Fruit fly (Drosophila melanogaster) whole organism, embryonic: ENCODE measurements around the gene neur.

ENCODE experiments used
- Aef1 ChIP-seq: fragments of 200-800 bp; sonication (Bioruptor generic); IDR thresholded peaks from 3 replicates; pipeline ENCODE4 v1.3.6; 2022; ENCODE audit warnings: missing biosample characterization, missing genetic modification characterization
- Blimp-1 ChIP-seq: fragments of 200-800 bp; sonication (Bioruptor generic); optimal IDR thresholded peaks from 3 replicates; lab custom pipeline; 2018; ENCODE audit warnings: missing biosample characterization, missing genetic modification characterization, mild to moderate bottlenecking, moderate library complexity, missing genetic modification reagents
- CG11456 ChIP-seq: fragments of 200-800 bp; sonication (Bioruptor generic); IDR thresholded peaks from 3 replicates; pipeline ENCODE4 v1.3.6; 2022; ENCODE audit warnings: missing biosample characterization, missing genetic modification characterization
- CG11504 ChIP-seq: fragments of 200-800 bp; sonication (Bioruptor generic); optimal IDR thresholded peaks from 3 replicates; lab custom pipeline; 2019; ENCODE audit warnings: missing biosample characterization, mild to moderate bottlenecking, missing genetic modification characterization, moderate library complexity
- CG1233 ChIP-seq: fragments of 200-800 bp; sonication (Bioruptor generic); optimal IDR thresholded peaks from 4 replicates; lab custom pipeline; 2018; ENCODE audit warnings: missing biosample characterization, mild to moderate bottlenecking, missing genetic modification characterization
- CG14014 ChIP-seq: fragments of 200-800 bp; sonication (Bioruptor generic); IDR thresholded peaks from 2 replicates; pipeline ENCODE4 v1.3.6; 2022; ENCODE audit warnings: missing biosample characterization, missing genetic modification characterization
- CG14860 ChIP-seq: fragments of 200-800 bp; sonication (Bioruptor generic); IDR thresholded peaks from 3 replicates; pipeline ENCODE4 v1.3.6; 2022; ENCODE audit warnings: missing biosample characterization, missing genetic modification characterization; ENCODE audit not compliant: partially characterized antibody
- CG16815 ChIP-seq: fragments of 200-800 bp; sonication (Bioruptor generic); optimal IDR thresholded peaks from 3 replicates; lab custom pipeline; 2017; ENCODE audit warnings: missing biosample characterization, mild to moderate bottlenecking, missing genetic modification characterization
- CG18011 ChIP-seq: fragments of 200-800 bp; sonication (Bioruptor generic); optimal IDR thresholded peaks from 2 replicates; lab custom pipeline; 2017; ENCODE audit warnings: missing biosample characterization, missing genetic modification characterization, mild to moderate bottlenecking, moderate library complexity, missing genotype
- CG18619 ChIP-seq: fragments of 200-800 bp; sonication (Bioruptor generic); optimal IDR thresholded peaks from 3 replicates; lab custom pipeline; 2017; ENCODE audit warnings: missing biosample characterization, mild to moderate bottlenecking, missing genetic modification characterization
- CG31388 ChIP-seq: fragments of 200-800 bp; sonication (Bioruptor generic); optimal IDR thresholded peaks from 2 replicates; lab custom pipeline; 2016; ENCODE audit warnings: missing biosample characterization, missing genetic modification characterization
- CG32532 ChIP-seq: fragments of 200-800 bp; sonication (Bioruptor generic); IDR thresholded peaks from 2 replicates; pipeline ENCODE4 v1.3.6; 2022; ENCODE audit warnings: missing biosample characterization, missing genetic modification characterization
- CG4360 ChIP-seq: fragments of 200-800 bp; sonication (Bioruptor generic); IDR thresholded peaks from 2 replicates; pipeline ENCODE4 v1.3.6; 2022; ENCODE audit warnings: missing biosample characterization, missing genetic modification characterization
- CG7357 ChIP-seq: fragments of 200-800 bp; sonication (Bioruptor generic); IDR thresholded peaks from 3 replicates; pipeline ENCODE4 v1.3.6; 2022; ENCODE audit warnings: missing biosample characterization, missing genetic modification characterization
- CG8359 ChIP-seq: fragments of 200-800 bp; sonication (Bioruptor generic); optimal IDR thresholded peaks from 2 replicates; lab custom pipeline; 2017; ENCODE audit warnings: missing biosample characterization, mild to moderate bottlenecking, missing genetic modification characterization, borderline replicate concordance
- CG9437 ChIP-seq: fragments of 200-800 bp; sonication (Bioruptor generic); optimal IDR thresholded peaks from 2 replicates; lab custom pipeline; 2018; ENCODE audit warnings: missing biosample characterization, mild to moderate bottlenecking, missing genetic modification characterization
- CG9797 ChIP-seq: fragments of 200-800 bp; sonication (Bioruptor generic); optimal IDR thresholded peaks from 3 replicates; lab custom pipeline; 2018; ENCODE audit warnings: missing biosample characterization, mild to moderate bottlenecking, missing genetic modification characterization
- CG9876 ChIP-seq: fragments of 200-800 bp; sonication (Bioruptor generic); optimal IDR thresholded peaks from 2 replicates; lab custom pipeline; 2016; ENCODE audit warnings: missing biosample characterization, missing genetic modification characterization
- Dp ChIP-seq: fragments of 200-800 bp; sonication (Bioruptor generic); optimal IDR thresholded peaks from 2 replicates; lab custom pipeline; 2018; ENCODE audit warnings: missing biosample characterization, mild to moderate bottlenecking, missing genetic modification characterization, moderate library complexity
- E2f1 ChIP-seq: fragments of 200-800 bp; sonication (Bioruptor generic); IDR thresholded peaks from 2 replicates; pipeline ENCODE4 v1.3.6; 2022; ENCODE audit warnings: missing biosample characterization, missing genetic modification characterization
- E2f2 ChIP-seq: fragments of 200-800 bp; sonication (Bioruptor generic); IDR thresholded peaks from 2 replicates; pipeline ENCODE4 v1.3.6; 2022; ENCODE audit warnings: missing biosample characterization, missing genetic modification characterization
- ERR ChIP-seq: fragments of 200-800 bp; sonication (Bioruptor generic); optimal IDR thresholded peaks from 2 replicates; lab custom pipeline; 2016; ENCODE audit warnings: missing biosample characterization, missing genetic modification characterization
- Fer2 ChIP-seq: fragments of 200-800 bp; sonication (Bioruptor generic); optimal IDR thresholded peaks from 2 replicates; lab custom pipeline; 2018; ENCODE audit warnings: missing biosample characterization, mild to moderate bottlenecking, missing genetic modification characterization, moderate library complexity
- Fer3 ChIP-seq: fragments of 200-800 bp; sonication (Bioruptor generic); optimal IDR thresholded peaks from 2 replicates; lab custom pipeline; 2018; ENCODE audit warnings: missing biosample characterization, mild to moderate bottlenecking, missing genetic modification characterization, moderate library complexity
- Gsc ChIP-seq: fragments of 200-800 bp; sonication (Bioruptor generic); IDR thresholded peaks from 2 replicates; pipeline ENCODE4 v1.3.6; 2022; ENCODE audit warnings: missing biosample characterization, missing genetic modification characterization
- HLHmδ ChIP-seq: fragments of 200-800 bp; sonication (Bioruptor generic); optimal IDR thresholded peaks from 2 replicates; lab custom pipeline; 2018; ENCODE audit warnings: missing biosample characterization, mild to moderate bottlenecking, missing genetic modification characterization, moderate library complexity
- NK7.1 ChIP-seq: fragments of 200-800 bp; sonication (Bioruptor generic); optimal IDR thresholded peaks from 3 replicates; lab custom pipeline; 2016; ENCODE audit warnings: missing biosample characterization, missing genetic modification characterization
- Neu2 ChIP-seq: fragments of 200-800 bp; sonication (Bioruptor generic); optimal IDR thresholded peaks from 3 replicates; lab custom pipeline; 2016; ENCODE audit warnings: missing biosample characterization, missing genetic modification characterization, borderline replicate concordance
- Nf-YB ChIP-seq: fragments of 200-800 bp; sonication (Bioruptor generic); optimal IDR thresholded peaks from 3 replicates; lab custom pipeline; 2019; ENCODE audit warnings: missing biosample characterization, mild to moderate bottlenecking, missing genetic modification characterization, moderate library complexity
- Oli ChIP-seq: fragments of 200-800 bp; sonication (Bioruptor generic); optimal IDR thresholded peaks from 2 replicates; lab custom pipeline; 2018; ENCODE audit warnings: missing biosample characterization, mild to moderate bottlenecking, missing genetic modification characterization, moderate library complexity
- Ptx1 ChIP-seq: fragments of 200-800 bp; sonication (Bioruptor generic); IDR thresholded peaks from 2 replicates; pipeline ENCODE4 v1.3.6; 2022; ENCODE audit warnings: missing biosample characterization, missing genetic modification characterization
- Rfx ChIP-seq: fragments of 200-800 bp; sonication (Bioruptor generic); IDR thresholded peaks from 2 replicates; pipeline ENCODE4 v1.3.6; 2022; ENCODE audit warnings: missing biosample characterization, missing genetic modification characterization
- Side ChIP-seq: fragments of 200-800 bp; sonication (Bioruptor generic); optimal IDR thresholded peaks from 2 replicates; lab custom pipeline; 2016; ENCODE audit warnings: missing biosample characterization, missing genetic modification characterization
- Sry-β ChIP-seq: fragments of 200-800 bp; sonication (Bioruptor generic); optimal IDR thresholded peaks from 2 replicates; lab custom pipeline; 2018; ENCODE audit warnings: missing biosample characterization, mild to moderate bottlenecking, missing genetic modification characterization, moderate library complexity
- Vsx1 ChIP-seq: fragments of 200-800 bp; sonication (Bioruptor generic); optimal IDR thresholded peaks from 2 replicates; lab custom pipeline; 2017; ENCODE audit warnings: missing biosample characterization, mild to moderate bottlenecking, missing genetic modification characterization, missing genetic modification reagents
- ab ChIP-seq: fragments of 200-800 bp; sonication (Bioruptor generic); optimal IDR thresholded peaks from 2 replicates; lab custom pipeline; 2016; ENCODE audit warnings: missing biosample characterization, missing genetic modification characterization
- chn ChIP-seq: fragments of 200-800 bp; sonication (Bioruptor generic); optimal IDR thresholded peaks from 2 replicates; lab custom pipeline; 2016; ENCODE audit warnings: missing biosample characterization, missing genetic modification characterization
- ci ChIP-seq: fragments of 200-800 bp; sonication (Bioruptor generic); IDR thresholded peaks from 3 replicates; pipeline ENCODE4 v1.3.6; 2022; ENCODE audit warnings: missing biosample characterization, missing genetic modification characterization
- corto ChIP-seq: fragments of 200-800 bp; sonication (Bioruptor generic); optimal IDR thresholded peaks from 2 replicates; lab custom pipeline; 2016; ENCODE audit warnings: missing biosample characterization, mild to moderate bottlenecking, missing genetic modification characterization, moderate library complexity
- en ChIP-seq: fragments of 200-800 bp; sonication (Bioruptor generic); optimal IDR thresholded peaks from 2 replicates; lab custom pipeline; 2016; ENCODE audit warnings: missing biosample characterization, missing genetic modification characterization
- gce ChIP-seq: fragments of 200-800 bp; sonication (Bioruptor generic); IDR thresholded peaks from 3 replicates; pipeline ENCODE4 v1.3.6; 2022; ENCODE audit warnings: missing biosample characterization, missing genetic modification characterization
- her ChIP-seq: fragments of 200-800 bp; sonication (Bioruptor generic); optimal IDR thresholded peaks from 2 replicates; lab custom pipeline; 2016; ENCODE audit warnings: missing biosample characterization, missing genetic modification characterization
- inv ChIP-seq: fragments of 200-800 bp; sonication (Bioruptor generic); IDR thresholded peaks from 2 replicates; pipeline ENCODE4 v1.3.6; 2022; ENCODE audit warnings: missing biosample characterization, missing genetic modification characterization; ENCODE audit not compliant: partially characterized antibody
- jing ChIP-seq: fragments of 200-800 bp; sonication (Bioruptor generic); optimal IDR thresholded peaks from 2 replicates; lab custom pipeline; 2018; ENCODE audit warnings: missing biosample characterization, mild to moderate bottlenecking, missing genetic modification characterization
- nau ChIP-seq: fragments of 200-800 bp; sonication (Bioruptor generic); optimal IDR thresholded peaks from 3 replicates; lab custom pipeline; 2017; ENCODE audit warnings: missing biosample characterization, mild to moderate bottlenecking, missing genetic modification characterization, missing genetic modification reagents
- pzg ChIP-seq: fragments of 200-800 bp; sonication (Bioruptor generic); optimal IDR thresholded peaks from 3 replicates; lab custom pipeline; 2018; ENCODE audit warnings: missing biosample characterization, mild to moderate bottlenecking, missing genetic modification characterization, moderate library complexity
- scrt ChIP-seq: fragments of 200-800 bp; sonication (Bioruptor generic); optimal IDR thresholded peaks from 2 replicates; lab custom pipeline; 2018; ENCODE audit warnings: missing biosample characterization, mild to moderate bottlenecking, missing genetic modification characterization, moderate library complexity
- slp2 ChIP-seq: fragments of 200-800 bp; sonication (Bioruptor generic); optimal IDR thresholded peaks from 2 replicates; lab custom pipeline; 2016; ENCODE audit warnings: missing biosample characterization, missing genetic modification characterization
- sr ChIP-seq: fragments of 200-800 bp; sonication (Bioruptor generic); IDR thresholded peaks from 3 replicates; pipeline ENCODE4 v1.3.6; 2022; ENCODE audit warnings: missing biosample characterization, missing genetic modification characterization
- trh ChIP-seq: fragments of 200-800 bp; sonication (Bioruptor generic); optimal IDR thresholded peaks from 2 replicates; lab custom pipeline; 2016; ENCODE audit warnings: missing biosample characterization, missing genetic modification characterization
- unpg ChIP-seq: fragments of 200-800 bp; sonication (Bioruptor generic); optimal IDR thresholded peaks from 3 replicates; lab custom pipeline; 2018; ENCODE audit warnings: missing biosample characterization, mild to moderate bottlenecking, missing genetic modification characterization, moderate library complexity

Gene neur

DNA sequence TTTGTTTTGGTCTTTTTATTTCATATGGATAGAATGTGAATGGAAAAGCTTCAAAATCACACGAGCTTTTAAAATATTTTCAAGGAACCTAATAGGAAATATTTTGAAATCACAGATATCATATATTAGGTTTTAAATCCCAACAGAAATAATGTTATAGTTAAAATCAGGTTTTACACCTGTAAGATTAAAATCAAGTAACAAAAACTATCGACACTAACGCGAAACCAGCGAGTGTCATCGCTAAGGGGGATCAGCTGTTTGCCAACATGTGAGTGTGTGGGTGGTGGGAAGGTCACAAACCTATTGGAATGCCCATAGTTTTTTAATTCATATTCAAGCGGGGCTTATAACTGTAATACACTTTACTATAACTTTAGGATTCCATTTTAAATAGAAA is 619 bp downstream of the neur start, which contains the start of gene hyx (continued):
- peak; percentile 60 for TF ChIP-seq inv (GFP tag; lab: Robert Waterston, UW)
- TF ChIP-seq CG1233, result peak; percentile 9
- peak; percentile 79; the same call in 2 of the 3 replicates for TF ChIP-seq sr (GFP tag; lab: Robert Waterston, UW)
- TF ChIP-seq pzg (GFP tag; lab: Kevin White, UChicago), result peak; percentile 54
- TF ChIP-seq Dp (GFP tag; lab: Kevin White, UChicago), result no peak
- peak; percentile 46 for TF ChIP-seq ERR
- no peak for TF ChIP-seq Gsc (GFP tag; lab: Robert Waterston, UW)
- no peak for TF ChIP-seq Oli
- TF ChIP-seq NK7.1 (GFP tag; lab: Kevin White, UChicago), result no peak
- no peak for TF ChIP-seq CG9797 (GFP tag; lab: Kevin White, UChicago)
- TF ChIP-seq CG9437 (GFP tag; lab: Kevin White, UChicago), result no peak
- TF ChIP-seq CG8359 (GFP tag; lab: Kevin White, UChicago), result no peak
- TF ChIP-seq CG14860 (GFP tag; lab: Robert Waterston, UW), result peak; percentile 58
- peak; percentile 36; the same call in 1 of the 3 replicates for TF ChIP-seq ci (GFP tag; lab: Robert Waterston, UW)
- peak; percentile 14 for TF ChIP-seq unpg (GFP tag; lab: Kevin White, UChicago)
- TF ChIP-seq CG11456 (GFP tag; lab: Robert Waterston, UW), result peak; percentile 40; the same call in 2 of the 3 replicates
- no peak for TF ChIP-seq Vsx1 (GFP tag; lab: Kevin White, UChicago)
- TF ChIP-seq nau (GFP tag; lab: Kevin White, UChicago), result no peak
- no peak for TF ChIP-seq trh (GFP tag; lab: Kevin White, UChicago)
- no peak for TF ChIP-seq en
- TF ChIP-seq CG11504, result no peak
- TF ChIP-seq jing (GFP tag; lab: Kevin White, UChicago), result no peak
- no peak for TF ChIP-seq corto
- TF ChIP-seq Blimp-1, result peak; percentile 3
- TF ChIP-seq Rfx (GFP tag; lab: Robert Waterston, UW), result peak; percentile 73
- no peak for TF ChIP-seq CG31388
- TF ChIP-seq Fer3 (tag; lab: Kevin White, UChicago), result peak; percentile 50
- no peak for TF ChIP-seq E2f1
- no peak for TF ChIP-seq CG7357 (GFP tag; lab: Robert Waterston, UW)
- peak; percentile 48 for TF ChIP-seq Ptx1 (GFP tag; lab: Robert Waterston, UW)
- TF ChIP-seq scrt, result peak; percentile 43
- peak; percentile 30; the same call in 1 of the 2 replicates for TF ChIP-seq CG14014
- no peak for TF ChIP-seq Fer2 (tag; lab: Kevin White, UChicago)
- peak; percentile 22 for TF ChIP-seq CG18619 (GFP tag; lab: Kevin White, UChicago)
- TF ChIP-seq E2f2 (GFP tag; lab: Robert Waterston, UW), result no peak
- no peak; the same call in 1 of the 2 replicates for TF ChIP-seq CG32532 (GFP tag; lab: Robert Waterston, UW)
- TF ChIP-seq Side, result peak; percentile 27
- peak; percentile 14 for TF ChIP-seq Sry-β
- TF ChIP-seq CG16815 (GFP tag; lab: Kevin White, UChicago), result no peak
- no peak for TF ChIP-seq gce (GFP tag; lab: Robert Waterston, UW)
- no peak for TF ChIP-seq ab
- TF ChIP-seq her (GFP tag; lab: Kevin White, UChicago), result peak; percentile 18
- TF ChIP-seq CG9876 (GFP tag; lab: Kevin White, UChicago), result no peak
- TF ChIP-seq CG4360 (GFP tag; lab: Robert Waterston, UW), result no peak
- no peak for TF ChIP-seq Neu2 (GFP tag; lab: Kevin White, UChicago)
- TF ChIP-seq Aef1, result no peak
- TF ChIP-seq Nf-YB, result no peak
- no peak for TF ChIP-seq HLHmδ (GFP tag; lab: Kevin White, UChicago)
- no peak for TF ChIP-seq slp2 (GFP tag; lab: Kevin White, UChicago)
- TF ChIP-seq CG18011, result peak; percentile 31
- peak; percentile 70 for TF ChIP-seq chn
